Fruit fly (Drosophila melanogaster): Measurements from ENCODE around the gene GAA1.

GAA1 gene

dm6 chrX:5896809-5897700 lies 23.9 kb upstream of the GAA1 start (continued):
- no peak for TF ChIP-seq Ravus (GFP tag; IDR thresholded peaks at IDR 0.05)
- peak; percentile 36; the same call in 1 of the 2 replicates for TF ChIP-seq CG4730 (GFP tag; IDR thresholded peaks at IDR 0.05)
- TF ChIP-seq CG31441 (GFP tag; IDR thresholded peaks at IDR 0.05) = 0 out of 2 replicates have a peak, but pooled peaks have one; percentile 15
- no peak for TF ChIP-seq slp2 (GFP tag; optimal IDR thresholded peaks at IDR 0.05)
- TF ChIP-seq Ets65A (GFP tag) = peak; percentile 75
- no peak for TF ChIP-seq sim (GFP tag; IDR thresholded peaks at IDR 0.05)
- no peak for TF ChIP-seq CG13123 (GFP tag; optimal IDR thresholded peaks at IDR 0.05)
- TF ChIP-seq Hr78 (GFP tag; optimal IDR thresholded peaks at IDR 0.05) = no peak
- TF ChIP-seq Stat92E (GFP tag; optimal IDR thresholded peaks at IDR 0.05) = no peak
- TF ChIP-seq CG9797 (GFP tag; optimal IDR thresholded peaks at IDR 0.05) = no peak
- TF ChIP-seq CG16863 (GFP tag; optimal IDR thresholded peaks at IDR 0.05) = no peak

dm6 chrX:5895821-5896550 lies 22.8 kb upstream of the GAA1 start:
- TF ChIP-seq sens-2 (GFP tag; IDR thresholded peaks at IDR 0.05) (peak; percentile 90), ewg (GFP tag; optimal IDR thresholded peaks at IDR 0.05) (peak; percentile 88), CG7556 (GFP tag; optimal IDR thresholded peaks at IDR 0.05) (peak; percentile 83), gfzf (GFP tag; optimal IDR thresholded peaks at IDR 0.05) (peak; percentile 5), lmd (GFP tag; IDR thresholded peaks at IDR 0.05) (peak; percentile 92), kni (GFP tag; optimal IDR thresholded peaks at IDR 0.05) (peak; percentile 17), CG1603 (tag; optimal IDR thresholded peaks at IDR 0.05) (peak; percentile 96), Tbp (GFP tag; optimal IDR thresholded peaks at IDR 0.05) (no peak), bab2 (GFP tag; optimal IDR thresholded peaks at IDR 0.05) (peak; percentile 87), CG31224 (GFP tag; IDR thresholded peaks at IDR 0.05) (peak; percentile 79), CG13894 (tag; optimal IDR thresholded peaks at IDR 0.05) (no peak), ab (GFP tag; optimal IDR thresholded peaks at IDR 0.05) (peak; percentile 71), CG8281 (tag; optimal IDR thresholded peaks at IDR 0.05) (peak; percentile 50), CG11398 (GFP tag; optimal IDR thresholded peaks at IDR 0.05) (peak; percentile 87), jigr1 (GFP tag; IDR thresholded peaks at IDR 0.05) (peak; percentile 86), CG9215 (GFP tag; IDR thresholded peaks at IDR 0.05) (peak; percentile 67), BtbVII (GFP tag; optimal IDR thresholded peaks at IDR 0.05) (peak; percentile 82), bcd (GFP tag; optimal IDR thresholded peaks at IDR 0.05) (peak; percentile 88), zen2 (GFP tag; IDR thresholded peaks at IDR 0.05; ENCODE audit: partially characterized antibody) (no peak), Oaz (GFP tag; IDR thresholded peaks at IDR 0.05) (peak; percentile 74; the same call in 1 of the 2 replicates), CG31388 (GFP tag; optimal IDR thresholded peaks at IDR 0.05) (peak; percentile 74), CG15601 (tag; optimal IDR thresholded peaks at IDR 0.05) (peak; percentile 86), slou (GFP tag; optimal IDR thresholded peaks at IDR 0.05) (peak; percentile 62), Dll (GFP tag; IDR thresholded peaks at IDR 0.05; ENCODE audit: partially characterized antibody) (no peak), lov (optimal IDR thresholded peaks at IDR 0.05) (no peak), lov (GFP tag; IDR thresholded peaks at IDR 0.05) (peak; percentile 95), emc (GFP tag; optimal IDR thresholded peaks at IDR 0.05) (peak; percentile 50), bsh (GFP tag; optimal IDR thresholded peaks at IDR 0.05) (peak; percentile 95 to 98), Atf3 (GFP tag; optimal IDR thresholded peaks at IDR 0.05) (peak; percentile 83), CG1792 (GFP tag; optimal IDR thresholded peaks at IDR 0.05) (peak; percentile 85), CG4404 (GFP tag; IDR thresholded peaks at IDR 0.05) (peak; percentile 78), CG9609 (GFP tag; optimal IDR thresholded peaks at IDR 0.05) (peak; percentile 82), Atf6 (GFP tag; IDR thresholded peaks at IDR 0.05) (peak; percentile 81), CG9932 (GFP tag; IDR thresholded peaks at IDR 0.05) (peak; percentile 75), CG10431 (GFP tag; optimal IDR thresholded peaks at IDR 0.05) (peak; percentile 76), ATbp (GFP tag; optimal IDR thresholded peaks at IDR 0.05) (peak; percentile 95)

Measured in whole organism, embryonic.